Worm (Caenorhabditis elegans): Measurements from ENCODE around the gene T19A5.3.
A peak's percentile ranks its signal among the peaks of the same experiment; 100 is the strongest.

T19A5.3 gene

DNA sequence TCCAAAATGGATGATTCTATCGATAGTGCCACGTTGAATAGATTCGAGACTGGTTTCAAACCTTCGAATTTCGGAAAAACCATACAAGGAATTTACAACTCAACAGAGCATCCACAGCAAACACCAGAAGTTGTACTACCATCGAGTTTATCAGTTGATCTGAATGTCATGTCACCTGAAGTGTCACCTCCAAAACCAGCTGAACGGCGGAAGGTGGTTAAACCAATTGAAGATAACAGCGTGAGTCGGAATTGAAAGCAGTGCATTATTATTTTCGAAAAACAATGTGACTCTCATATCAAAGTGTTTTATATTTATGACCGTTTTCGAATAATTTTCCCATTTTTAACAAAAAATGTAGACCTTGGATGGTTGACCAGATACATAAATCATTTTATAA lies 5.1 kb upstream of the T19A5.3 start (continued):
- no peak for TF ChIP-seq nhr-10 (tag; optimal IDR thresholded peaks at IDR 0.05)
- no peak for TF ChIP-seq ceh-82 (tag; optimal IDR thresholded peaks at IDR 0.05)
- TF ChIP-seq tra-1 (GFP tag; IDR thresholded peaks at IDR 0.05) = 0 out of 2 replicates have a peak, but pooled peaks have one; percentile 52
- TF ChIP-seq zfp-3 (GFP tag; conservative IDR thresholded peaks at IDR 0.05) = no peak
- no peak for TF ChIP-seq F10B5.3 (tag; optimal IDR thresholded peaks at IDR 0.05)
- TF ChIP-seq zip-2 (tag; optimal IDR thresholded peaks at IDR 0.05) = no peak
- no peak for TF ChIP-seq duxl-1 (tag; optimal IDR thresholded peaks at IDR 0.05; ENCODE audit: poor library complexity)
- no peak for TF ChIP-seq daf-19 (GFP tag; conservative IDR thresholded peaks at IDR 0.05)
- no peak for TF ChIP-seq tag-97 (GFP tag; IDR thresholded peaks at IDR 0.05)
- TF ChIP-seq nhr-48 (tag; optimal IDR thresholded peaks at IDR 0.05) = no peak
- no peak for TF ChIP-seq snpc-1.2 (GFP tag; IDR thresholded peaks at IDR 0.05)
- peak; percentile 75 for TF ChIP-seq php-3 (GFP tag; IDR thresholded peaks at IDR 0.05)
- TF ChIP-seq nhr-28 (tag; optimal IDR thresholded peaks at IDR 0.05) = peak; percentile 43
- TF ChIP-seq lin-1 (GFP tag; IDR thresholded peaks at IDR 0.05) = peak; percentile 72; the same call in 1 of the 2 replicates
- TF ChIP-seq dve-1 (tag; optimal IDR thresholded peaks at IDR 0.05; ENCODE audit: insufficient read depth) = peak; percentile 72
- TF ChIP-seq F37D6.2 (tag; optimal IDR thresholded peaks at IDR 0.05) = no peak
- no peak for TF ChIP-seq ZK546.5 (tag; optimal IDR thresholded peaks at IDR 0.05)
- no peak for TF ChIP-seq fkh-10 (GFP tag; optimal IDR thresholded peaks at IDR 0.05)
- TF ChIP-seq mdl-1 (tag; optimal IDR thresholded peaks at IDR 0.05) = peak in 1 of 2 experiments; percentile 30
- TF ChIP-seq hif-1 (tag; optimal IDR thresholded peaks at IDR 0.05) = no peak

DNA sequence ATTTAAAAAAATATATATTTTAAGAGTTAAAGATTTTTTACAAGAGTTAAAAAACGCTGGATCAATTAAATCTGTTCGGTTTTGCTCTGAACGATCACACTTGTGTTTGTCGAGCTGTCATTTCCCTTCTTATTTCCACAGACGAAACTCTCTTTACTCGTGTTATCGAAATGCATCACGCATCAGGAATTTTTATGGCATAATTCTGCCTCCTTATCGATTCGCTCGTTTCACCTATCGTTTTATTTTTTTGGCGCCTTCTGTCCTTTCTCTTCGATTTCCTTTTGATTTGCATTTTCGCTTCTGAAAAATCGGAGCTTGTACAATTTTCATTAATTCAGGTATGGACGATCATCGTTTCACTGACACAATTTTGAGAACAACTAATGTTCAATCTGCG lies 4.5 kb upstream of the T19A5.3 start:
- TF ChIP-seq dmd-6 (GFP tag; IDR thresholded peaks at IDR 0.05) (0 out of 2 replicates have a peak, but pooled peaks have one; percentile 15), nhr-237 (tag; optimal IDR thresholded peaks at IDR 0.05) (no peak), hlh-30 (tag; optimal IDR thresholded peaks at IDR 0.05; ENCODE audit: insufficient read depth) (peak; percentile 14), php-3 (GFP tag; IDR thresholded peaks at IDR 0.05) (peak; percentile 59), nhr-28 (tag; optimal IDR thresholded peaks at IDR 0.05) (peak; percentile 17), ctbp-1 (GFP tag; IDR thresholded peaks at IDR 0.05) (no peak), pqm-1 (tag; optimal IDR thresholded peaks at IDR 0.05) (peak; percentile 35), nhr-11 (tag; optimal IDR thresholded peaks at IDR 0.05) (no peak)

DNA sequence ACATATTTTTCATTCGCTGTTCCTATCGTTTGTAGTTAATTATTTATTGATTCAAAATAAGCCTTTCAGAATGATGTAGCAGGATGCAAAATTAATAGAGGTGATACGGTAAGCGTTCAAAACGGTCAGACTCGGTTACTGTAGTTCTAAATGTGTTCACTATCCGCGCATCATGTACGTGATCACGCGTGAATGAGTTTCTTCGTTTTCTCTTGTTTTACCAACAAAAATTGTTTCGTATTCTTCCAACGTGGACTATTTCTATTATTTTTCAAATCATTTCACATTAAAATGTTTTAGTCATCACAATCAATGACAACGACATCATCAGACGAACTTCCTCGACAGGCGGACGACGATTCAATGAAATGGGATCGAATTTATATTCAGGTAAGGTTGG lies 3.6 kb upstream of the T19A5.3 start, which contains the start of gene gck-1:
Gene gck-1 (plus strand): TSS at position 301 of the 400 bp plus-strand sequence.
- TF ChIP-seq ZK546.5 (tag; optimal IDR thresholded peaks at IDR 0.05) (no peak), unc-62 (GFP tag; optimal IDR thresholded peaks at IDR 0.05 in 1 of 2) (no peak), unc-62 (tag; optimal IDR thresholded peaks at IDR 0.05) (no peak), aly-2 (tag; optimal IDR thresholded peaks at IDR 0.05) (no peak), mep-1 (tag; optimal IDR thresholded peaks at IDR 0.05) (no peak), sdz-12 (GFP tag; optimal IDR thresholded peaks at IDR 0.05) (no peak), duxl-1 (tag; optimal IDR thresholded peaks at IDR 0.05; ENCODE audit: poor library complexity) (no peak), dmd-8 (GFP tag; IDR thresholded peaks at IDR 0.05) (no peak), nhr-11 (tag; optimal IDR thresholded peaks at IDR 0.05) (no peak), lin-13 (GFP tag; optimal IDR thresholded peaks at IDR 0.05) (no peak), spr-1 (tag; optimal IDR thresholded peaks at IDR 0.05) (no peak), F37D6.2 (tag; optimal IDR thresholded peaks at IDR 0.05) (no peak), skn-1 (tag; optimal IDR thresholded peaks at IDR 0.05) (no peak), zip-11 (GFP tag; IDR thresholded peaks at IDR 0.05) (no peak), daf-8 (GFP tag; IDR thresholded peaks at IDR 0.05) (no peak), mdl-1 (tag; optimal IDR thresholded peaks at IDR 0.05) (no peak), lin-39 (tag; optimal IDR thresholded peaks at IDR 0.05) (no peak), jun-1 (tag; optimal IDR thresholded peaks at IDR 0.05) (no peak), nhr-111 (GFP tag; optimal IDR thresholded peaks at IDR 0.05) (no peak), mes-2 (tag; optimal IDR thresholded peaks at IDR 0.05; ENCODE audit: poor library complexity, severe bottlenecking) (no peak)

Data from whole organism, L4 larva.